Worm (Caenorhabditis elegans) whole organism, L1 larva: ENCODE measurements around the gene K10D6.3.

Experiments used
- ceh-82 ChIP-seq, 3 experiments: fragments of 150-350 bp in 1 of 3; sonication (generic microtip) in 2 of 3; optimal IDR thresholded peaks; 2 replicates each; lab custom pipeline; 2014 to 2017; ENCODE audit warnings: missing biosample characterization in 3 of 3, missing genetic modification characterization in 3 of 3
- elt-2 ChIP-seq: sonication (generic microtip); optimal IDR thresholded peaks from 2 replicates; lab custom pipeline; 2016; ENCODE audit warnings: missing genetic modification characterization, mild to moderate bottlenecking, inconsistent platforms, missing compliant biosample characterization, missing genetic modification reagents
- mep-1 ChIP-seq: fragments of 150-350 bp; optimal IDR thresholded peaks from 2 replicates; lab custom pipeline; 2014; ENCODE audit warnings: missing biosample characterization, missing genetic modification characterization
- nhr-28 ChIP-seq: fragments of 150-350 bp; optimal IDR thresholded peaks from 2 replicates; lab custom pipeline; 2014; ENCODE audit warnings: missing biosample characterization, missing genetic modification characterization
- snpc-4 ChIP-seq: fragments of 150-350 bp; optimal IDR thresholded peaks from 2 replicates; lab custom pipeline; 2014; ENCODE audit warnings: missing biosample characterization, missing genetic modification characterization

ce11 chrV:11172667-11173066, 27.7 kb upstream of the K10D6.3 start:
- TF ChIP-seq nhr-28 (no peak), mep-1 (tag; lab: Kevin White, UChicago) (no peak), elt-2 (no peak), snpc-4 (tag; lab: Kevin White, UChicago) (no peak), ceh-82 (tag; optimal IDR thresholded peaks at IDR 0.05; lab: Kevin White, UChicago) (no peak)
